Fruit fly (Drosophila melanogaster): ENCODE measurements around the gene Aldh7A1.

DNA sequence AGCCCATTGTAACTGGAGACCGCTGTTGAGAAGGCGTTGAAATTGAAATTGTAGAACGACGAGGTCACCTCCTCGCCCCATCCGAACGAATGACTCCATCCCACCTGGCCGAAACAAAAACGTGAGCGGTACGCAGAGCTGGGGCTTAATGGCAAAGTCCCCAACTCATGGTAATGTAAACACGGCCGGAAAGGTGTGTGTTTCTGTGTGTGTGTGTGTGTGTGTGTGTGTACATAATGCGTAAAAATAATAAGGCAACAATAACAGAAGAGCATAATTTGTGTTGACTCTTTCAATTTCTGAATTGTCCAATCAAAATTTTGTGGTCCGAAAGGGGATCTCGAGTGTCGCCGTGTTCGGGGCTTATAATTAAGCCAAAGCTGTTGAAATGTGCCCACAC lies 47.3 kb downstream of the Aldh7A1 start:
- no peak for TF ChIP-seq CG14667 (GFP tag; IDR thresholded peaks at IDR 0.05)
- no peak for TF ChIP-seq Dref (GFP tag; IDR thresholded peaks at IDR 0.05)
- no peak for TF ChIP-seq dan (GFP tag; IDR thresholded peaks at IDR 0.05)
- TF ChIP-seq wor (GFP tag; IDR thresholded peaks at IDR 0.05), result no peak
- no peak for TF ChIP-seq CG6791 (GFP tag; IDR thresholded peaks at IDR 0.05; ENCODE audit: partially characterized antibody)

Measured in whole organism, embryonic.